Fruit fly (Drosophila melanogaster) whole organism, embryonic: Measurements from ENCODE around the gene Rab7.

ENCODE experiments used
- CG10274 ChIP-seq: fragments of 200-800 bp; sonication (Bioruptor generic); optimal IDR thresholded peaks from 3 replicates; lab custom pipeline; 2017; ENCODE audit warnings: missing biosample characterization, mild to moderate bottlenecking, missing genetic modification characterization
- CG10366 ChIP-seq: fragments of 200-800 bp; sonication (Bioruptor generic); IDR thresholded peaks from 2 replicates; pipeline ENCODE4 v1.3.6; 2022; ENCODE audit warnings: missing biosample characterization, missing genetic modification characterization
- CG10565 ChIP-seq: fragments of 200-800 bp; sonication (Bioruptor generic); optimal IDR thresholded peaks from 3 replicates; lab custom pipeline; 2016; ENCODE audit warnings: missing biosample characterization, mild to moderate bottlenecking, missing genetic modification characterization
- CG10979 ChIP-seq: fragments of 200-800 bp; sonication (Bioruptor generic); optimal IDR thresholded peaks from 2 replicates; lab custom pipeline; 2018; ENCODE audit warnings: missing biosample characterization, mild to moderate bottlenecking, missing genetic modification characterization, moderate library complexity
- CG11085 ChIP-seq: fragments of 200-800 bp; sonication (Bioruptor generic); IDR thresholded peaks from 2 replicates; pipeline ENCODE4 v1.3.6; 2022; ENCODE audit warnings: missing biosample characterization, missing genetic modification characterization
- CG1233 ChIP-seq: fragments of 200-800 bp; sonication (Bioruptor generic); optimal IDR thresholded peaks from 4 replicates; lab custom pipeline; 2018; ENCODE audit warnings: missing biosample characterization, mild to moderate bottlenecking, missing genetic modification characterization
- CG13424 ChIP-seq: fragments of 200-800 bp; sonication (Bioruptor generic); optimal IDR thresholded peaks from 2 replicates; lab custom pipeline; 2019; ENCODE audit warnings: missing biosample characterization, mild to moderate bottlenecking, missing genetic modification characterization, moderate library complexity
- CG13775 ChIP-seq: fragments of 200-800 bp; sonication (Bioruptor generic); optimal IDR thresholded peaks from 3 replicates; lab custom pipeline; 2017; ENCODE audit warnings: missing biosample characterization, mild to moderate bottlenecking, missing genetic modification characterization
- CG1529 ChIP-seq: fragments of 200-800 bp; sonication (Bioruptor generic); optimal IDR thresholded peaks from 3 replicates; lab custom pipeline; 2018; ENCODE audit warnings: missing biosample characterization, missing genetic modification characterization
- CG17612 ChIP-seq: fragments of 200-800 bp; sonication (Bioruptor generic); IDR thresholded peaks from 2 replicates; pipeline ENCODE4 v1.3.6; 2022; ENCODE audit warnings: missing biosample characterization, missing genetic modification characterization
- CG17829 ChIP-seq: fragments of 200-800 bp; optimal IDR thresholded peaks from 2 replicates; lab custom pipeline; 2019; ENCODE audit warnings: missing biosample characterization, mild to moderate bottlenecking, missing genetic modification characterization, moderate library complexity
- CG1792 ChIP-seq: fragments of 200-800 bp; sonication (Bioruptor generic); optimal IDR thresholded peaks from 2 replicates; lab custom pipeline; 2016; ENCODE audit warnings: missing biosample characterization, missing genetic modification characterization
- CG2120 ChIP-seq: fragments of 200-800 bp; sonication (Bioruptor generic); optimal IDR thresholded peaks from 3 replicates; lab custom pipeline; 2016; ENCODE audit warnings: missing biosample characterization, missing genetic modification characterization
- CG34224 ChIP-seq: fragments of 200-800 bp; sonication (Bioruptor generic); IDR thresholded peaks from 3 replicates; pipeline ENCODE4 v1.3.6; 2022; ENCODE audit warnings: missing biosample characterization, missing genetic modification characterization; ENCODE audit not compliant: partially characterized antibody
- CG4424 ChIP-seq: fragments of 200-800 bp; sonication (Bioruptor generic); optimal IDR thresholded peaks from 3 replicates; lab custom pipeline; 2016; ENCODE audit warnings: missing biosample characterization, missing genetic modification characterization
- CG5180 ChIP-seq: fragments of 200-800 bp; sonication (Bioruptor generic); optimal IDR thresholded peaks from 3 replicates; lab custom pipeline; 2017; ENCODE audit warnings: missing biosample characterization, missing genetic modification characterization, mild to moderate bottlenecking, moderate library complexity, missing genetic modification reagents
- CG8944 ChIP-seq: fragments of 200-800 bp; sonication (Bioruptor generic); optimal IDR thresholded peaks from 3 replicates; lab custom pipeline; 2016; ENCODE audit warnings: missing biosample characterization, missing genetic modification characterization
- CG9609 ChIP-seq: fragments of 200-800 bp; sonication (Bioruptor generic); optimal IDR thresholded peaks from 3 replicates; lab custom pipeline; 2016; ENCODE audit warnings: missing biosample characterization, missing genetic modification characterization
- CoRest ChIP-seq: fragments of 200-800 bp; sonication (Bioruptor generic); optimal IDR thresholded peaks from 3 replicates; lab custom pipeline; 2018; ENCODE audit warnings: missing biosample characterization, mild to moderate bottlenecking, missing genetic modification characterization, moderate library complexity
- Dip2 ChIP-seq: fragments of 200-800 bp; sonication (Bioruptor generic); IDR thresholded peaks from 2 replicates; pipeline ENCODE4 v1.3.6; 2022; ENCODE audit warnings: missing biosample characterization, missing genetic modification characterization
- Ets65A ChIP-seq: fragments of 200-800 bp; sonication (Bioruptor generic); peaks from one replicate; lab custom pipeline; 2016; ENCODE audit warnings: missing biosample characterization, missing genetic modification characterization
- GATAe ChIP-seq: fragments of 200-800 bp; sonication (Bioruptor generic); conservative IDR thresholded peaks from 2 replicates; pipeline ENCODE4 v1.3.6; 2022; ENCODE audit warnings: missing biosample characterization, missing genetic modification characterization
- HLH4C ChIP-seq: fragments of 200-800 bp; sonication (Bioruptor generic); IDR thresholded peaks from 3 replicates; pipeline ENCODE4 v1.3.6; 2022; ENCODE audit warnings: missing biosample characterization, missing genetic modification characterization; ENCODE audit not compliant: partially characterized antibody
- Hr78 ChIP-seq, 2 experiments: fragments of 200-800 bp in 1 of 2; fragments of >200 bp in 1 of 2; sonication (Bioruptor generic) in 1 of 2; optimal IDR thresholded peaks; 2 replicates each; lab custom pipeline; 2017 to 2019; ENCODE audit warnings: missing biosample characterization in 2 of 2, missing genetic modification characterization in 2 of 2, mild to moderate bottlenecking in 1 of 2, moderate library complexity in 1 of 2
- NC2α ChIP-seq: fragments of 200-800 bp; sonication (Bioruptor generic); optimal IDR thresholded peaks from 2 replicates; lab custom pipeline; 2016; ENCODE audit warnings: missing biosample characterization, missing genetic modification characterization
- Oli ChIP-seq: fragments of 200-800 bp; sonication (Bioruptor generic); optimal IDR thresholded peaks from 2 replicates; lab custom pipeline; 2018; ENCODE audit warnings: missing biosample characterization, mild to moderate bottlenecking, missing genetic modification characterization, moderate library complexity
- PHDP ChIP-seq: fragments of 200-800 bp; sonication (Bioruptor generic); optimal IDR thresholded peaks from 3 replicates; lab custom pipeline; 2018; ENCODE audit warnings: missing biosample characterization, mild to moderate bottlenecking, missing genetic modification characterization, moderate library complexity
- Ptx1 ChIP-seq: fragments of 200-800 bp; sonication (Bioruptor generic); IDR thresholded peaks from 2 replicates; pipeline ENCODE4 v1.3.6; 2022; ENCODE audit warnings: missing biosample characterization, missing genetic modification characterization
- Scr ChIP-seq: fragments of 200-800 bp; sonication (Bioruptor generic); IDR thresholded peaks from 2 replicates; pipeline ENCODE4 v1.3.6; 2022; ENCODE audit warnings: missing biosample characterization, missing genetic modification characterization; ENCODE audit not compliant: partially characterized antibody
- Sin3A ChIP-seq: fragments of >200 bp; optimal IDR thresholded peaks from 2 replicates; lab custom pipeline; 2018
- Xrp1 ChIP-seq: fragments of 200-800 bp; sonication (Bioruptor generic); IDR thresholded peaks from 2 replicates; pipeline ENCODE4 v1.3.6; 2022; ENCODE audit warnings: missing biosample characterization, missing genetic modification characterization
- az2 ChIP-seq: fragments of 200-800 bp; sonication (Bioruptor generic); optimal IDR thresholded peaks from 3 replicates; lab custom pipeline; 2016; ENCODE audit warnings: missing biosample characterization, missing genetic modification characterization
- bbx ChIP-seq: fragments of 200-800 bp; sonication (Bioruptor generic); IDR thresholded peaks from 2 replicates; pipeline ENCODE4 v1.3.6; 2022; ENCODE audit warnings: missing biosample characterization, missing genetic modification characterization; ENCODE audit not compliant: partially characterized antibody
- crp ChIP-seq, 2 experiments: fragments of 200-800 bp; sonication (Bioruptor generic); optimal IDR thresholded peaks; 2 replicates in 1 of 2; 3 replicates in 1 of 2; lab custom pipeline; 2017; ENCODE audit warnings: missing biosample characterization in 2 of 2, missing genetic modification characterization in 2 of 2, mild to moderate bottlenecking in 1 of 2, moderate library complexity in 1 of 2
- dimm ChIP-seq: fragments of 200-800 bp; sonication (Bioruptor generic); IDR thresholded peaks from 2 replicates; pipeline ENCODE4 v1.3.6; 2022; ENCODE audit warnings: missing biosample characterization, missing genetic modification characterization
- dpn ChIP-seq, 2 experiments: fragments of 200-800 bp; sonication (Bioruptor generic); optimal IDR thresholded peaks; 3 replicates each; lab custom pipeline; 2016; ENCODE audit warnings: missing biosample characterization in 2 of 2, missing genetic modification characterization in 2 of 2
- fu2 ChIP-seq: fragments of 200-800 bp; sonication (Bioruptor generic); optimal IDR thresholded peaks from 2 replicates; lab custom pipeline; 2016; ENCODE audit warnings: missing biosample characterization, missing genetic modification characterization
- gro ChIP-seq: fragments of 200-800 bp; sonication (Bioruptor generic); optimal IDR thresholded peaks from 2 replicates; lab custom pipeline; 2016; ENCODE audit warnings: missing biosample characterization, missing genetic modification characterization
- hb ChIP-seq: fragments of 200-800 bp; sonication (Bioruptor generic); IDR thresholded peaks from 3 replicates; pipeline ENCODE4 v1.3.6; 2022; ENCODE audit warnings: missing biosample characterization, missing genetic modification characterization; ENCODE audit not compliant: partially characterized antibody
- kah ChIP-seq: fragments of 200-800 bp; sonication (Bioruptor generic); optimal IDR thresholded peaks from 2 replicates; lab custom pipeline; 2018; ENCODE audit warnings: missing biosample characterization, mild to moderate bottlenecking, missing genetic modification characterization
- lilli ChIP-seq: fragments of 200-800 bp; sonication (Bioruptor generic); optimal IDR thresholded peaks from 3 replicates; lab custom pipeline; 2016; ENCODE audit warnings: missing biosample characterization, missing genetic modification characterization
- mam ChIP-seq: fragments of 200-800 bp; sonication (Bioruptor generic); optimal IDR thresholded peaks from 3 replicates; lab custom pipeline; 2016; ENCODE audit warnings: missing biosample characterization, missing genetic modification characterization
- nerfin-2 ChIP-seq: fragments of 200-800 bp; sonication (Bioruptor generic); IDR thresholded peaks from 2 replicates; pipeline ENCODE4 v1.3.6; 2022; ENCODE audit warnings: missing biosample characterization, missing genetic modification characterization; ENCODE audit not compliant: partially characterized antibody
- nom ChIP-seq: fragments of 200-800 bp; sonication (Bioruptor generic); optimal IDR thresholded peaks from 2 replicates; lab custom pipeline; 2017; ENCODE audit warnings: missing biosample characterization, missing genetic modification characterization, mild to moderate bottlenecking, moderate library complexity, missing genetic modification reagents
- oc ChIP-seq: fragments of 200-800 bp; sonication (Bioruptor generic); optimal IDR thresholded peaks from 2 replicates; lab custom pipeline; 2018; ENCODE audit warnings: missing biosample characterization, mild to moderate bottlenecking, missing genetic modification characterization, moderate library complexity
- org-1 ChIP-seq: fragments of 200-800 bp; sonication (Bioruptor generic); optimal IDR thresholded peaks from 2 replicates; lab custom pipeline; 2017; ENCODE audit warnings: missing biosample characterization, missing genetic modification characterization
- pho ChIP-seq: fragments of 200-800 bp; sonication (Bioruptor generic); optimal IDR thresholded peaks from 2 replicates; lab custom pipeline; 2016; ENCODE audit warnings: missing biosample characterization, missing genetic modification characterization
- sens ChIP-seq: fragments of 200-800 bp; sonication (Bioruptor generic); peaks from one replicate; lab custom pipeline; 2016; ENCODE audit warnings: missing biosample characterization, missing genetic modification characterization
- toy ChIP-seq: fragments of 200-800 bp; sonication (Bioruptor generic); IDR thresholded peaks from 2 replicates; pipeline ENCODE4 v1.3.6; 2022; ENCODE audit warnings: missing biosample characterization, missing genetic modification characterization
- wor ChIP-seq: fragments of 200-800 bp; sonication (Bioruptor generic); IDR thresholded peaks from 2 replicates; pipeline ENCODE4 v1.3.6; 2022; ENCODE audit warnings: missing biosample characterization, missing genetic modification characterization

Rab7 gene

DNA sequence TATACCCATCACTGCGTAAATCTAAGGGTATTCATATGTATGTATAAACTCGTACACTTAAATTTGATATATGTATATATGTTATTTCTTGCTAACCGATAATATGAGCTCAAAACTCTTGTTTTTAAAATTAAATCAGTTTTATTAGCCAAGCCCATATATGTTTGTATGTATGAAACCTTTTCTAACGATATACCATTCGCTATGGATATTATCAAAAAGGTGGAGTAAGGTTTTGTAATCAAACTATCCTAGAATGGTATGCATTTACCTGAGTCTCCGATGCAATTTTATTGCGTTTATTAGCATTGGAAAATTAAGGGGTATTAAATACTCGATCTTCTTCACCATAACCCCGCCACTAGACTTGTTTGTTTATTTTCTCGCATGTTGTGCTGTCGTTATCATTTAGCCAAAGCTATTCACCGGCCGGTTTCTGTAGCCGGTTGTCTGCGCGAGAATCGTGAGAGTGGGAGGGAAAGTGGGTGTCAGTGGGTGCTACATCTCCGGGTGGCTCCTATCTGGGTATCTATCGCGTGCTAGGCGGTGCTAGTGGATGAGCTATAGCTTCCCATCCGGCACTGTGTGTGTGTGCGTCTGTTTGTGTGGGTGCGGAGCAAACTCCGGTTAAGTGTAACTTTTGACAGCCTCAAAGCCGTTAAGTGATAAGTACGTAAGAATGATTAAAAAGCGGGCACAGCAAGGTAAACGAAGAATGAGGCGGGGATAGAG is 15.1 kb downstream of the Rab7 start (continued):
- TF ChIP-seq kah (no peak), CG10565 (no peak), pho (GFP tag; lab: Kevin White, UChicago) (peak; percentile 19), CG1792 (no peak), az2 (GFP tag; lab: Kevin White, UChicago) (no peak), CG5180 (GFP tag; lab: Kevin White, UChicago) (peak; percentile 5), lilli (peak; percentile 34), CG17829 (tag; lab: Kevin White, UChicago) (peak; percentile 3), Ptx1 (no peak), CG10366 (GFP tag; lab: Robert Waterston, UW) (no peak), bbx (GFP tag; lab: Robert Waterston, UW) (no peak), CG2120 (peak; percentile 41), gro (no peak), CG8944 (GFP tag; lab: Kevin White, UChicago) (no peak), CG1233 (GFP tag; lab: Kevin White, UChicago) (no peak), CG10274 (GFP tag; lab: Kevin White, UChicago) (no peak), dimm (GFP tag; lab: Robert Waterston, UW) (no peak), Scr (no peak), Ets65A (GFP tag; lab: Kevin White, UChicago) (peak; percentile 71), nerfin-2 (0 out of 2 replicates have a peak, but pooled peaks have one; percentile 11), CG11085 (no peak), CG1529 (GFP tag; lab: Kevin White, UChicago) (no peak), nom (GFP tag; lab: Kevin White, UChicago) (no peak), CG9609 (no peak), CG34224 (no peak), oc (tag; lab: Kevin White, UChicago) (no peak), PHDP (no peak), Hr78 (GFP tag; optimal IDR thresholded peaks at IDR 0.05; lab: Kevin White, UChicago) (no peak), NC2α (GFP tag; lab: Kevin White, UChicago) (no peak), CG13775 (peak; percentile 21), CoRest (tag; lab: Kevin White, UChicago) (peak; percentile 31), CG17612 (GFP tag; lab: Robert Waterston, UW) (no peak), wor (no peak), sens (GFP tag; lab: Kevin White, UChicago) (peak; percentile 86), fu2 (GFP tag; lab: Kevin White, UChicago) (no peak), hb (GFP tag; lab: Robert Waterston, UW) (no peak), toy (GFP tag; lab: Robert Waterston, UW) (no peak), CG13424 (tag; lab: Kevin White, UChicago) (no peak), crp (GFP tag; optimal IDR thresholded peaks at IDR 0.05; lab: Kevin White, UChicago) (no peak), CG10979 (tag; lab: Kevin White, UChicago) (peak; percentile 59), HLH4C (GFP tag; lab: Robert Waterston, UW) (no peak), Dip2 (GFP tag; lab: Robert Waterston, UW) (no peak), org-1 (GFP tag; lab: Kevin White, UChicago) (peak; percentile 47), mam (peak; percentile 4), GATAe (no peak), Oli (peak; percentile 57), dpn (GFP tag; optimal IDR thresholded peaks at IDR 0.05; lab: Kevin White, UChicago) (peak in 1 of 2 experiments; percentile 13), Sin3A (no peak), Xrp1 (GFP tag; lab: Robert Waterston, UW) (no peak), CG4424 (GFP tag; lab: Kevin White, UChicago) (peak; percentile 46)
